Fruit fly (Drosophila melanogaster): ENCODE measurements around the gene Gapvd1.

DNA sequence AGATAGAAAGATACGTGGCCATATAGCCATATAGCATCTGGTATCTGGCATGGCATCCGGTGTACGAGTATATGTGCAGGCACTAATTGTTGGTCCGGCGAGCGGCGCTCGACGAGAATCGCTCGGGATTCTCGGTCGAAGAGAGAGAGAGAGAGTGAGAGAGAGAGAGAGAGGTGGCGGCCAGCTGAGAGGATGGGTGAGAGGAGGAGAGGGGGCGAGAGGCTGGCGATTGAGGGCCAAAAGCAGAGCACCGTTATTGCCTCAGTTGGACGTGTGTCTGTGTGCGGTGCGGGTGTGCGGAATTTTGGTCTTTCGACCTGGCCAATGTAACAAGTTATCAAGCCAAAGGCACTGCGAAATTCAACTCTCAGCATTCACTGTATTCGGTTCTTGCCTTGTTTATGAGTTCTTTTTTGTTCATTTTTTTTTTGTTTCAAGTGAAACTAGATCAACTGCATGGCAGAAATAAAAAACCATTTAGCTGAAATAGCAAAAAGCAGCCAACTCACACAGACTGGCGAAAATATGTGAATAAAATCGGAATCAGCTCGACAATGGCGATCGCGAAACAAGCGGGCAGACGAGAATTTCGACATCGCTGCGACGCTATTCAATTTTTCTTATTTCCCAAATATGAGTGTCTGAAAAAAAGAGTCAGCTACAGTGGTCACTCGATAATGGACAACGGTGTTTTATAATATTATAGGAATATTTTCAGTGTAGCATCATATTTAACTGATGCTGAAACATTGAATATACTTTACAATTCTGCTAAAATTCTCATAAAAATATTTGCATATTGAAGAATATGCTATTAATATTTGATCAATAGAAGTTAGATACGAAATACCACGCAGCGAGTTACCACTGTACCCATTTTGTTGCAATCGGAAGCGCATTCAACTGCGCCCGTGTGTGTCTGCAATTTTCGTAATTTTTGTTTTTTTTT is 47.9 kb downstream of the Gapvd1 start:
- no peak for TF ChIP-seq CrebA (GFP tag; optimal IDR thresholded peaks at IDR 0.05; ENCODE audit: borderline replicate concordance)
- no peak for TF ChIP-seq sv (GFP tag; optimal IDR thresholded peaks at IDR 0.05)
- TF ChIP-seq h (GFP tag; optimal IDR thresholded peaks at IDR 0.05) = no peak
- TF ChIP-seq CG9705 (GFP tag; optimal IDR thresholded peaks at IDR 0.05) = no peak
- no peak for TF ChIP-seq Dfd (GFP tag; optimal IDR thresholded peaks at IDR 0.05)
- no peak for TF ChIP-seq Myc (optimal IDR thresholded peaks at IDR 0.05)
- no peak for TF ChIP-seq Vsx2 (GFP tag; optimal IDR thresholded peaks at IDR 0.05; ENCODE audit: partially characterized antibody)
- TF ChIP-seq pan (optimal IDR thresholded peaks at IDR 0.05) = no peak
- no peak for TF ChIP-seq Hr78 (GFP tag; optimal IDR thresholded peaks at IDR 0.05)

Data from whole organism, wandering third instar larva.